Worm (Caenorhabditis elegans) whole organism, L2 larva: ENCODE measurements around the gene phf-34.

Experiments
- ceh-82 ChIP-seq: fragments of 150-350 bp; optimal IDR thresholded peaks from 2 replicates; lab custom pipeline; 2014; ENCODE audit warnings: missing biosample characterization, missing genetic modification characterization
- elt-3 ChIP-seq: sonication (generic microtip); optimal IDR thresholded peaks from 2 replicates; lab custom pipeline; 2017; ENCODE audit warnings: missing biosample characterization, missing genetic modification characterization
- nhr-11 ChIP-seq: fragments of 150-350 bp; optimal IDR thresholded peaks from 2 replicates; lab custom pipeline; 2014; ENCODE audit warnings: missing biosample characterization, missing genetic modification characterization
- nhr-12 ChIP-seq: fragments of 150-350 bp; optimal IDR thresholded peaks from 2 replicates; lab custom pipeline; 2014; ENCODE audit warnings: missing biosample characterization, missing genetic modification characterization
- nhr-6 ChIP-seq: fragments of 150-350 bp; optimal IDR thresholded peaks from 2 replicates; lab custom pipeline; 2014; ENCODE audit warnings: missing biosample characterization, missing genetic modification characterization
- peb-1 ChIP-seq: fragments of 150-350 bp; optimal IDR thresholded peaks from 2 replicates; lab custom pipeline; 2014; ENCODE audit warnings: missing biosample characterization, missing genetic modification characterization
- snpc-4 ChIP-seq: fragments of 150-350 bp; optimal IDR thresholded peaks from 2 replicates; lab custom pipeline; 2014; ENCODE audit warnings: missing biosample characterization, missing genetic modification characterization
- unc-39 ChIP-seq: fragments of 150-350 bp; optimal IDR thresholded peaks from 2 replicates; lab custom pipeline; 2014; ENCODE audit warnings: missing biosample characterization, missing genetic modification characterization
- ztf-4 ChIP-seq: fragments of 150-350 bp; optimal IDR thresholded peaks from 2 replicates; lab custom pipeline; 2014; ENCODE audit warnings: missing biosample characterization, missing genetic modification characterization

DNA sequence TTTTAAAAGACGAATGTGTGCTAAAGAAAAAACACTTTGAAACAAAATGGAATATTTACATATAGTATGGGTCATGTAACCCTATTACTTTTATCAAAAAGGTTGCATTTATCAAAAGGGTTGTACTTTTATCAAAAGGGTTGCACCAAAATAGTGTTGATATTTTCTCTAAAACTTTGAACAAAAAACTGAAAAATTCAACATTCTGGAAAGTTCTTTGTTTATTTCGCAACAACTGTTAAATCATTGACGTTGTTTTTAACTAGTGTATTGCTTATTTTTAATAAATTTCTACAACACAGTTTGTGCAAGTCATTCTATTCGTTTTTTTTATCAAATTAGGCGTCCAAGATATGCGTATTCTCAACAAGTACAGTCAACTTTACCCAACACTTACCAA lies 39.3 kb upstream of the phf-34 start, which contains the start of the genes C17G1.5 and C17G1.14:
- TF ChIP-seq nhr-11 (tag; lab: Kevin White, UChicago) (no peak), ceh-82 (tag; lab: Kevin White, UChicago) (no peak), snpc-4 (no peak), nhr-6 (no peak), unc-39 (tag; lab: Kevin White, UChicago) (no peak), ztf-4 (no peak), nhr-12 (tag; lab: Kevin White, UChicago) (no peak), peb-1 (tag; lab: Kevin White, UChicago) (no peak), elt-3 (tag; lab: Kevin White, UChicago) (no peak)
